Fruit fly (Drosophila melanogaster) whole organism, prepupa: ENCODE results near the gene pinta.

ENCODE experiments used
- CG11294 ChIP-seq: fragments of 200-800 bp; sonication (Bioruptor generic); IDR thresholded peaks from 2 replicates; pipeline ENCODE4 v1.3.6; 2022; ENCODE audit warnings: missing biosample characterization, missing genetic modification characterization
- CG11762 ChIP-seq: fragments of 200-800 bp; sonication (Bioruptor generic); optimal IDR thresholded peaks from 3 replicates; lab custom pipeline; 2016; ENCODE audit warnings: missing biosample characterization, missing genetic modification characterization; ENCODE audit not compliant: insufficient read depth
- CG1621 ChIP-seq: fragments of 200-800 bp; sonication (Bioruptor generic); optimal IDR thresholded peaks from 3 replicates; lab custom pipeline; 2018; ENCODE audit warnings: missing biosample characterization, mild to moderate bottlenecking, missing genetic modification characterization
- CG16779 ChIP-seq: fragments of 200-800 bp; sonication (Bioruptor generic); optimal IDR thresholded peaks from 3 replicates; lab custom pipeline; 2017; ENCODE audit warnings: missing biosample characterization, mild to moderate bottlenecking, missing genetic modification characterization
- CG31627 ChIP-seq: fragments of 200-800 bp; sonication (Bioruptor generic); optimal IDR thresholded peaks from 3 replicates; lab custom pipeline; 2016; ENCODE audit warnings: missing biosample characterization, missing genetic modification characterization
- CG34406 ChIP-seq: fragments of 200-800 bp; sonication (Bioruptor generic); optimal IDR thresholded peaks from 3 replicates; lab custom pipeline; 2016; ENCODE audit warnings: missing biosample characterization, missing genetic modification characterization
- CG3919 ChIP-seq: fragments of 200-800 bp; sonication (Bioruptor generic); optimal IDR thresholded peaks from 3 replicates; lab custom pipeline; 2016; ENCODE audit warnings: missing biosample characterization, missing genetic modification characterization
- CG6163 ChIP-seq: fragments of 200-800 bp; sonication (Bioruptor generic); IDR thresholded peaks from 3 replicates; pipeline ENCODE4 v1.3.6; 2022; ENCODE audit warnings: missing biosample characterization, missing genetic modification characterization
- CG6276 ChIP-seq: fragments of 200-800 bp; sonication (Bioruptor generic); optimal IDR thresholded peaks from 2 replicates; lab custom pipeline; 2017; ENCODE audit warnings: missing biosample characterization, mild to moderate bottlenecking, missing genetic modification characterization
- CG6808 ChIP-seq: fragments of 200-800 bp; sonication (Bioruptor generic); optimal IDR thresholded peaks from 3 replicates; lab custom pipeline; 2017; ENCODE audit warnings: missing biosample characterization, missing genetic modification characterization, mild to moderate bottlenecking, moderate library complexity, missing genetic modification reagents
- CG7368 ChIP-seq: fragments of 200-800 bp; sonication (Bioruptor generic); optimal IDR thresholded peaks from 3 replicates; lab custom pipeline; 2016; ENCODE audit warnings: missing biosample characterization, missing genetic modification characterization
- CG8319 ChIP-seq: fragments of 200-800 bp; sonication (Bioruptor generic); optimal IDR thresholded peaks from 3 replicates; lab custom pipeline; 2016; ENCODE audit warnings: missing biosample characterization, missing genetic modification characterization
- CG9139 ChIP-seq: fragments of 200-800 bp; sonication (Bioruptor generic); optimal IDR thresholded peaks from 3 replicates; lab custom pipeline; 2017; ENCODE audit warnings: missing biosample characterization, mild to moderate bottlenecking, missing genetic modification characterization
- Eip93F ChIP-seq: fragments of 200-800 bp; sonication (Bioruptor generic); optimal IDR thresholded peaks from 2 replicates; lab custom pipeline; 2016; ENCODE audit warnings: missing biosample characterization, mild to moderate bottlenecking, missing genetic modification characterization
- Ets96B ChIP-seq: fragments of 200-800 bp; optimal IDR thresholded peaks from 2 replicates; lab custom pipeline; 2019; ENCODE audit warnings: missing biosample characterization, mild to moderate bottlenecking, missing genetic modification characterization, moderate library complexity
- Hr4 ChIP-seq: fragments of 200-800 bp; sonication (Bioruptor generic); optimal IDR thresholded peaks from 3 replicates; lab custom pipeline; 2016; ENCODE audit warnings: missing biosample characterization, missing genetic modification characterization
- OdsH ChIP-seq: fragments of 200-800 bp; sonication (Bioruptor generic); optimal IDR thresholded peaks from 3 replicates; lab custom pipeline; 2016; ENCODE audit warnings: missing biosample characterization, missing genetic modification characterization
- Smox ChIP-seq: fragments of 200-800 bp; sonication (Bioruptor generic); optimal IDR thresholded peaks from 3 replicates; lab custom pipeline; 2016; ENCODE audit warnings: missing biosample characterization, missing genetic modification characterization
- Sox102F ChIP-seq: fragments of 200-800 bp; sonication (Bioruptor generic); optimal IDR thresholded peaks from 2 replicates; lab custom pipeline; 2016; ENCODE audit warnings: missing biosample characterization, mild to moderate bottlenecking, missing genetic modification characterization
- Sox14 ChIP-seq: fragments of 200-800 bp; sonication (Bioruptor generic); optimal IDR thresholded peaks from 3 replicates; lab custom pipeline; 2016; ENCODE audit warnings: missing biosample characterization, missing genetic modification characterization
- Sox15 ChIP-seq: fragments of 200-800 bp; sonication (Bioruptor generic); optimal IDR thresholded peaks from 3 replicates; lab custom pipeline; 2016; ENCODE audit warnings: missing biosample characterization, missing genetic modification characterization
- achi ChIP-seq: fragments of 200-800 bp; sonication (Bioruptor generic); optimal IDR thresholded peaks from 3 replicates; lab custom pipeline; 2016; ENCODE audit warnings: missing biosample characterization, missing genetic modification characterization
- acj6 ChIP-seq: fragments of 200-800 bp; sonication (Bioruptor generic); optimal IDR thresholded peaks from 3 replicates; lab custom pipeline; 2016; ENCODE audit warnings: missing biosample characterization, missing genetic modification characterization
- dac ChIP-seq: fragments of 200-800 bp; sonication (Bioruptor generic); optimal IDR thresholded peaks from 2 replicates; lab custom pipeline; 2017; ENCODE audit warnings: missing biosample characterization, mild to moderate bottlenecking, missing genetic modification characterization
- eg ChIP-seq: fragments of 200-800 bp; sonication (Bioruptor generic); IDR thresholded peaks from 3 replicates; pipeline ENCODE4 v1.3.6; 2022; ENCODE audit warnings: missing biosample characterization, missing genetic modification characterization
- fd59A ChIP-seq: fragments of 200-800 bp; sonication (Bioruptor generic); optimal IDR thresholded peaks from 2 replicates; lab custom pipeline; 2017; ENCODE audit warnings: missing biosample characterization, mild to moderate bottlenecking, missing genetic modification characterization, missing genetic modification reagents
- fd85E ChIP-seq: fragments of 200-800 bp; sonication (Bioruptor generic); optimal IDR thresholded peaks from 3 replicates; lab custom pipeline; 2016; ENCODE audit warnings: missing biosample characterization, missing genetic modification characterization
- lz ChIP-seq: fragments of 200-800 bp; sonication (Bioruptor generic); optimal IDR thresholded peaks from 3 replicates; lab custom pipeline; 2016; ENCODE audit warnings: missing biosample characterization, missing genetic modification characterization
- net ChIP-seq: fragments of 200-800 bp; sonication (Bioruptor generic); optimal IDR thresholded peaks from 3 replicates; lab custom pipeline; 2016; ENCODE audit warnings: missing biosample characterization, missing genetic modification characterization
- pdm3 ChIP-seq: fragments of 200-800 bp; sonication (Bioruptor generic); optimal IDR thresholded peaks from 3 replicates; lab custom pipeline; 2016; ENCODE audit warnings: missing biosample characterization, missing genetic modification characterization
- spab ChIP-seq: fragments of 200-800 bp; sonication (Bioruptor generic); optimal IDR thresholded peaks from 2 replicates; lab custom pipeline; 2017; ENCODE audit warnings: missing biosample characterization, mild to moderate bottlenecking, missing genetic modification characterization, missing genetic modification reagents
- svp ChIP-seq: fragments of 200-800 bp; sonication (Bioruptor generic); peaks from one replicate; lab custom pipeline; 2016; ENCODE audit warnings: missing biosample characterization, missing genetic modification characterization
- vri ChIP-seq: fragments of 200-800 bp; sonication (Bioruptor generic); optimal IDR thresholded peaks from 3 replicates; lab custom pipeline; 2016; ENCODE audit warnings: missing biosample characterization, mild to moderate bottlenecking, missing genetic modification characterization

Gene pinta

DNA sequence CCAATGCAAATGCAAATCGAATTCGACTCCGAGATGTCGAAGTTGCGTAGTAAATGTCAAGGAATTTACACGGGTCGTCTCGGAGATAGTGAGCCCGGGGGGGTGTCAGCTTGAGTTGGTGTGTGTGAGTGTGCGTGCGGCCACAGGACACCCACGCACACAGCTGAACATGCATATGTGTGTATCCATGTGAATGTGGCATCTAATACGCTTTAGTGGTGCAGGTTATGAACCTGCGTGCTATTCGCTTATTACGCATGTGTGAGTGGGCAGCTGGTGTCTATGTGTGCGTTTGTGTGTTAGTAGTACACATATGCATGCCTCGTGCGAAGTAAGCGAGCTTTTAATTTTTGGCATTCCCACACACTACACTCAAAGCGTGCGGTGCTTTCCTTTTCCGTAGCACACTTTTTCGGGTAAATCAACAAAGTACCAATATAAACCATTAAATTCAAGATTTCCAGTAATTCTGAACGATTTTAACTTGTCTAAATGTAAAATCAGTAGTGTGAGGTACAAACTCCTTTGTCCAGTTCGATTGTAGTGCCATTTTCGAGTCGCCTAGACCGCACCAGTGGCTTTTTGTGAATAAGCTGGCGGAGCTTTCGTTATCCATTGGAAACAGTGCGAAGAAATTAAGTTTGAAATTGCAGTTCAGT lies 44.2 kb upstream of the pinta start (continued):
- TF ChIP-seq fd85E (GFP tag; lab: Kevin White, UChicago), result no peak
- no peak for TF ChIP-seq CG6276 (GFP tag; lab: Kevin White, UChicago)
- TF ChIP-seq Smox, result peak; percentile 61
- peak; percentile 31 for TF ChIP-seq CG11762 (GFP tag; lab: Kevin White, UChicago)
- TF ChIP-seq CG16779 (tag; lab: Kevin White, UChicago), result peak; percentile 49
- TF ChIP-seq CG34406, result peak; percentile 57
- peak; percentile 66 for TF ChIP-seq CG7368 (GFP tag; lab: Kevin White, UChicago)
- TF ChIP-seq acj6 (GFP tag; lab: Kevin White, UChicago), result no peak
- TF ChIP-seq Hr4 (GFP tag; lab: Kevin White, UChicago), result peak; percentile 75
- peak; percentile 65 for TF ChIP-seq CG11294 (GFP tag; lab: Robert Waterston, UW)
- TF ChIP-seq CG8319 (GFP tag; lab: Kevin White, UChicago), result peak; percentile 12
- no peak for TF ChIP-seq pdm3
- TF ChIP-seq CG6163 (GFP tag; lab: Robert Waterston, UW), result peak; percentile 77
- peak; percentile 67 for TF ChIP-seq CG3919 (GFP tag; lab: Kevin White, UChicago)
- TF ChIP-seq spab (GFP tag; lab: Kevin White, UChicago), result peak; percentile 58
- peak; percentile 47 for TF ChIP-seq dac (GFP tag; lab: Kevin White, UChicago)
- TF ChIP-seq OdsH (GFP tag; lab: Kevin White, UChicago), result no peak
- peak; percentile 60 for TF ChIP-seq net (GFP tag; lab: Kevin White, UChicago)
- peak; percentile 69 for TF ChIP-seq CG31627 (GFP tag; lab: Kevin White, UChicago)
- peak; percentile 57 for TF ChIP-seq CG6808
- no peak for TF ChIP-seq CG9139 (GFP tag; lab: Kevin White, UChicago)
- peak; percentile 76 for TF ChIP-seq Ets96B (tag; lab: Kevin White, UChicago)

DNA sequence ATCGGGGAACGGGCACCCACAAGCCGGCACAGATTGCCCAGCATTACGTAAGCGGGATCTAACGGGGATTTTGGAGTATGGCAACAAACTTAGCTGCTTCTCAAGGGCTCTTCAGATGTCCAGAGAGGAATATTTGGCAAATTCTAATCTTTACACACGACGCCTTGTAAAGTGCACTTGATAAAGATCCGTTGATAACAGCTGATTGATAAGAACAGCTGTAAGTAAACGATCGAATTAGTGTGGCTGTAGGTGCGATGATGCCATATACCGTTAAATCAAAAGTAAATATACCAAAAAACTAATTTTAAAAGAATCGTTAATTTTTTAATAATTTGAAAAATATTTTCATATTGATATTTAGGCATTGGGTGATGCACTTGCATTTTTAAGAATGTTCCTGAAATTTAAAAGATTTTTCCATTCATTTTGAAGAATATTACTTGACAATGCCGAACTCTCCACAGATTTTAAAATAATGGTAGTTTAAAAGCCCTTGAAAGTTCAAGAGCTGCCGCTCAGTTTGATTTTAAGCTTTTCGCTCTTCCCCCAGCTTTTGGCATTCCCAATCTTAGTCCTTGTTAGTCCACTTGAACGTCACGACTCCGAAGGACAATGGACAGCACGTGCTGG lies 43.3 kb upstream of the pinta start, which contains the start of the genes CG5377 and Nrx-1:
Gene CG5377 (minus strand): TSS at position 219 of the 633 bp plus-strand sequence.
Gene Nrx-1 (plus strand): TSS at position 574 of the 633 bp plus-strand sequence.
- peak; percentile 67 for TF ChIP-seq svp (GFP tag; lab: Kevin White, UChicago)
- peak; percentile 43 for TF ChIP-seq vri (GFP tag; lab: Kevin White, UChicago)
- no peak for TF ChIP-seq eg (GFP tag; lab: Robert Waterston, UW)

DNA sequence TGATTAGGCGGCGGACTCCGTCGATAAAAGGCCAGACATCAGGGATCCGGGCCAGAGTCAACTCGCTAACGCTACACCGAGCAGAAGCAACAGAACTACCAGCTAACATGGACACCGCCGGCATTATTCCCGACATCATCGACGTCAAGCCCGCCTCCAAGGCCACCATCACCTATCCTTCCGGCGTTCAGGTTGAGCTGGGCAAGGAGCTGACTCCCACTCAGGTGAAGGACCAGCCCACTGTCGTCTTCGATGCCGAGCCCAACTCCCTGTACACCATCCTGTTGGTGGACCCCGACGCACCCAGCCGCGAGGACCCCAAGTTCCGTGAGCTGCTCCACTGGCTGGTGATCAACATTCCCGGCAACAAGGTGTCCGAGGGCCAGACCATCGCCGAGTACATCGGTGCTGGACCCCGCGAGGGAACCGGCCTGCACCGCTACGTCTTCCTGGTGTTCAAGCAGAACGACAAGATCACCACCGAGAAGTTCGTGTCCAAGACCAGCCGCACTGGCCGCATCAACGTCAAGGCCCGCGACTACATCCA lies 41.3 kb upstream of the pinta start, which contains the start of gene Pebp1:
Gene Pebp1 (plus strand): TSS at position 51 of the 547 bp plus-strand sequence.
- TF ChIP-seq CG1621 (tag; lab: Kevin White, UChicago) (no peak), fd85E (GFP tag; lab: Kevin White, UChicago) (no peak), dac (GFP tag; lab: Kevin White, UChicago) (no peak), fd59A (GFP tag; lab: Kevin White, UChicago) (no peak), CG11762 (GFP tag; lab: Kevin White, UChicago) (no peak), net (GFP tag; lab: Kevin White, UChicago) (no peak), Sox102F (GFP tag; lab: Kevin White, UChicago) (no peak), lz (GFP tag; lab: Kevin White, UChicago) (no peak), Eip93F (GFP tag; lab: Kevin White, UChicago) (no peak), Sox14 (GFP tag; lab: Kevin White, UChicago) (no peak), Sox15 (GFP tag; lab: Kevin White, UChicago) (no peak), achi (GFP tag; lab: Kevin White, UChicago) (no peak), OdsH (GFP tag; lab: Kevin White, UChicago) (no peak)
